Worm (Caenorhabditis elegans) whole organism, mixed stage, embryonic: ENCODE measurements around the gene srh-167.
A peak's percentile ranks its signal among the peaks of the same experiment; 100 is the strongest.

Experiments used
- M03D4.4 ChIP-seq: sonication (generic microtip); optimal IDR thresholded peaks from 2 replicates; lab custom pipeline; 2017; ENCODE audit warnings: mild to moderate bottlenecking, missing genetic modification characterization, missing compliant biosample characterization
- bed-3 ChIP-seq: fragments of 200-800 bp; sonication (Bioruptor generic); optimal IDR thresholded peaks from 3 replicates; lab custom pipeline; 2018; ENCODE audit warnings: mild to moderate bottlenecking, missing genetic modification characterization, moderate library complexity, missing compliant biosample characterization
- blmp-1 ChIP-seq: fragments of 150-350 bp; optimal IDR thresholded peaks from 2 replicates; lab custom pipeline; 2014; ENCODE audit warnings: missing biosample characterization, missing genetic modification characterization
- ceh-39 ChIP-seq: fragments of 150-350 bp; optimal IDR thresholded peaks from 2 replicates; lab custom pipeline; 2014; ENCODE audit warnings: missing biosample characterization, missing genetic modification characterization
- ceh-43 ChIP-seq: fragments of 200-800 bp; sonication (Bioruptor generic); optimal IDR thresholded peaks from 2 replicates; lab custom pipeline; 2018; ENCODE audit warnings: mild to moderate bottlenecking, missing genetic modification characterization, moderate library complexity, missing compliant biosample characterization
- ceh-83 ChIP-seq: fragments of 200-800 bp; sonication (Bioruptor generic); optimal IDR thresholded peaks from 2 replicates; lab custom pipeline; 2018; ENCODE audit warnings: mild to moderate bottlenecking, missing genetic modification characterization, missing compliant biosample characterization
- ces-1 ChIP-seq: fragments of 150-350 bp; optimal IDR thresholded peaks from 2 replicates; lab custom pipeline; 2014; ENCODE audit warnings: missing biosample characterization, missing genetic modification reagents, missing genetic modification characterization
- cnd-1 ChIP-seq: fragments of 200-800 bp; sonication (Bioruptor generic); optimal IDR thresholded peaks from 2 replicates; lab custom pipeline; 2018; ENCODE audit warnings: mild to moderate bottlenecking, missing genetic modification characterization, missing compliant biosample characterization
- elt-1 ChIP-seq: sonication (generic microtip); optimal IDR thresholded peaks from 2 replicates; lab custom pipeline; 2017; ENCODE audit warnings: missing genetic modification characterization, mild to moderate bottlenecking, missing compliant biosample characterization, antibody characterized with exemption, moderate library complexity, borderline replicate concordance; ENCODE audit not compliant: insufficient read depth
- elt-3 ChIP-seq: fragments of 150-350 bp; optimal IDR thresholded peaks from 2 replicates; lab custom pipeline; 2014; ENCODE audit warnings: missing biosample characterization, missing genetic modification characterization
- ham-2 ChIP-seq: fragments of 200-800 bp; sonication (Bioruptor generic); optimal IDR thresholded peaks from 2 replicates; lab custom pipeline; 2018; ENCODE audit warnings: mild to moderate bottlenecking, missing genetic modification characterization, missing compliant biosample characterization
- hlh-1 ChIP-seq: fragments of 150-350 bp; optimal IDR thresholded peaks from 2 replicates; lab custom pipeline; 2014; ENCODE audit warnings: missing biosample characterization, missing genetic modification reagents, missing genetic modification characterization
- lin-32 ChIP-seq: fragments of 200-800 bp; sonication (Bioruptor generic); optimal IDR thresholded peaks from 2 replicates; lab custom pipeline; 2018; ENCODE audit warnings: mild to moderate bottlenecking, missing genetic modification characterization, missing compliant biosample characterization
- lsy-2 ChIP-seq: fragments of 150-350 bp; optimal IDR thresholded peaks from 2 replicates; lab custom pipeline; 2014; ENCODE audit warnings: missing biosample characterization, missing genetic modification characterization
- mab-5 ChIP-seq: fragments of 150-350 bp; optimal IDR thresholded peaks from 2 replicates; lab custom pipeline; 2014; ENCODE audit warnings: missing biosample characterization, missing genetic modification characterization
- mep-1 ChIP-seq: fragments of 150-350 bp; optimal IDR thresholded peaks from 2 replicates; lab custom pipeline; 2017; ENCODE audit warnings: missing biosample characterization, missing genetic modification reagents, missing genetic modification characterization, inconsistent platforms
- mls-2 ChIP-seq: sonication (generic microtip); optimal IDR thresholded peaks from 2 replicates; lab custom pipeline; 2016; ENCODE audit warnings: mild to moderate bottlenecking, missing genetic modification characterization, moderate library complexity, missing compliant biosample characterization
- nhr-12 ChIP-seq: fragments of 150-350 bp; optimal IDR thresholded peaks from 2 replicates; lab custom pipeline; 2014; ENCODE audit warnings: missing biosample characterization, missing genetic modification characterization
- nhr-237 ChIP-seq: fragments of 150-350 bp; optimal IDR thresholded peaks from 2 replicates; lab custom pipeline; 2014; ENCODE audit warnings: missing biosample characterization, missing genetic modification characterization
- nhr-28 ChIP-seq: fragments of 150-350 bp; optimal IDR thresholded peaks from 2 replicates; lab custom pipeline; 2014; ENCODE audit warnings: missing biosample characterization, missing genetic modification characterization
- nhr-76 ChIP-seq: sonication (generic microtip); optimal IDR thresholded peaks from 2 replicates; lab custom pipeline; 2017; ENCODE audit warnings: missing biosample characterization, missing genetic modification characterization
- pha-4 ChIP-seq: fragments of 150-350 bp; optimal IDR thresholded peaks from 2 replicates; lab custom pipeline; 2018; ENCODE audit warnings: missing biosample characterization, missing genetic modification reagents, missing genetic modification characterization
- sem-2 ChIP-seq: fragments of 200-800 bp; sonication (Bioruptor generic); optimal IDR thresholded peaks from 2 replicates; lab custom pipeline; 2018; ENCODE audit warnings: mild to moderate bottlenecking, missing genetic modification characterization, missing compliant biosample characterization
- tbx-8 ChIP-seq: fragments of 200-800 bp; sonication (Bioruptor generic); optimal IDR thresholded peaks from 2 replicates; lab custom pipeline; 2018; ENCODE audit warnings: mild to moderate bottlenecking, missing genetic modification characterization, moderate library complexity, missing compliant biosample characterization
- unc-120 ChIP-seq: sonication (generic microtip); optimal IDR thresholded peaks from 2 replicates; lab custom pipeline; 2017; ENCODE audit warnings: missing genetic modification characterization, missing compliant biosample characterization; ENCODE audit not compliant: poor library complexity, severe bottlenecking
- unc-62 ChIP-seq: fragments of 150-350 bp; optimal IDR thresholded peaks from 2 replicates; lab custom pipeline; 2014; ENCODE audit warnings: missing biosample characterization, missing genetic modification reagents, missing genetic modification characterization
- zip-8 ChIP-seq: fragments of 150-350 bp; optimal IDR thresholded peaks from 2 replicates; lab custom pipeline; 2014; ENCODE audit warnings: missing biosample characterization, missing genetic modification characterization
- ztf-11 ChIP-seq: fragments of 150-350 bp; optimal IDR thresholded peaks from 2 replicates; lab custom pipeline; 2014; ENCODE audit warnings: missing biosample characterization, missing genetic modification characterization

srh-167 gene

DNA sequence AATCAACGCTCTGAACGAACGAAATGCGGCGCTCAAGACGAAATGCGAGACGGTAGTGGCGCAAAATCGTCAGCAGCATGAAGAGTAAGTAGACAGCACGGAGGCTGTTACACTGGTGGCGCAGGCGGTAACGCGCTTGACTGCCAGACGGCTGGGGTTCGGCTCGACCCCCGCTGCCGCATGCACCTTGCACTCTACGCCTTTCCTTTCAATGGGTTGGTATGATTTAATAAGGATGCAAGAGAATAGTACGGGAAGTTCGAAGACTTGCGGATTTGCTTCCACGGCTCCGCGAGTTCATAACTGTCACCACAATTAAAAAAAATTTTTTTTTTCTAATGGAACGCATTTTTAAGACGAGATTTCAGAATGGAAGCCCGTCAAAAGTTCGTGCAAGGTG is 36.5 kb downstream of the srh-167 start (continued):
- TF ChIP-seq nhr-12 (tag; lab: Kevin White, UChicago) (no peak), zip-8 (tag; lab: Kevin White, UChicago) (no peak), mep-1 (no peak), ces-1 (GFP tag; lab: Kevin White, UChicago) (no peak), ceh-43 (GFP tag; lab: Kevin White, UChicago) (peak; percentile 57), nhr-237 (tag; lab: Kevin White, UChicago) (no peak), pha-4 (tag; lab: Kevin White, UChicago) (peak; percentile 48)

DNA sequence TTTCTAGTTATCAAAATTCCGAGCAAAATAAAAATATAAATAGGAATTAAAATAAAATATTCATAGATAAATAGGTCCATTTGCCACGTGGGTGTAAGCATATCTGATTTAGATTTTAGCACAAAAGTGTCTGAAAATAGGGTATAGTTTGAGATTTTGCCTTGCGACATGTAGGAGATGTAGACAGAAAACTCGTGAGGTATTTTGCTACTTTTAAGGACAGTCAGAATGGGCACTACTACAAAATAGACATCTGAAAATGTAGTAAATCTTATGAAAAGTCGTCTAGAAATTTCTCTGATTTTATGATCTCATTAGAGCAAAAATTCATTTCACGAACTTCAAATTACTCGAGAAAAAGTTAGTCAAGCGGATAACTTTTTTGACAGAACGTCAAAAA is 41.2 kb downstream of the srh-167 start, which contains the start of gene srv-34:
Gene srv-34 (minus strand): TSS at position 101 of the 400 bp plus-strand sequence.
- TF ChIP-seq ces-1 (GFP tag; lab: Kevin White, UChicago) (no peak), ceh-39 (tag; lab: Kevin White, UChicago) (no peak), nhr-12 (tag; lab: Kevin White, UChicago) (no peak), tbx-8 (GFP tag; lab: Kevin White, UChicago) (no peak), ceh-43 (GFP tag; lab: Kevin White, UChicago) (no peak), pha-4 (tag; lab: Kevin White, UChicago) (no peak), mep-1 (no peak), unc-120 (no peak), mab-5 (tag; lab: Kevin White, UChicago) (no peak), cnd-1 (tag; lab: Kevin White, UChicago) (no peak), elt-1 (no peak), elt-3 (tag; lab: Kevin White, UChicago) (no peak), lsy-2 (tag; lab: Kevin White, UChicago) (no peak), nhr-28 (tag; lab: Kevin White, UChicago) (no peak), mls-2 (tag; lab: Kevin White, UChicago) (no peak), ham-2 (GFP tag; lab: Kevin White, UChicago) (no peak), ztf-11 (tag; lab: Kevin White, UChicago) (no peak)

DNA sequence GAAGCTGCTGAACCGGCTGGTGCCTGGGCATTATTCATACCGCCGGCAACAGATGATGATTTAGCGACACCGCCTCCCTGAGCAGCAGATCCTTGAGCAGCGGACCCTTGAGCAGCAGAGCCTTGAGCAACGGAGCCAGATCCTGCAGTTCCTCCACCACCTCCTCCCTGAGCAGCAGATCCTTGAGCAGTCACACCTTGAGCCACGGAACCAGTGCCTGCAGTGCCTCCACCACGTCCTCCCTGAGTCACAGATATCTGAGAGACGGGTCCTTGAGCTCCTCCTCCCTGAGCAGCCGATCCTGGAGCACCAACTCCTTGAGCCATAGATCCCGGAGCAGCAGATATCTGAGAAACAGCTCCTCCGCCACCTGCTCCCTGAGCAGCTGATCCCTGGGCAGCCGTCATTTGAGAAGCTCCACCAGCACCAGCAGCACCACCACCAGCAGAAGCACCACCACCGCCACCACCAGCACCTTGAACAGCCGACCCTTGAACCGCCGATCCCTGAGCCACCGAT is 43.0 kb downstream of the srh-167 start:
- TF ChIP-seq unc-62 (GFP tag; lab: Kevin White, UChicago) (no peak), ces-1 (GFP tag; lab: Kevin White, UChicago) (no peak), sem-2 (GFP tag; lab: Kevin White, UChicago) (no peak), ceh-83 (GFP tag; lab: Kevin White, UChicago) (no peak), elt-3 (tag; lab: Kevin White, UChicago) (no peak), lin-32 (GFP tag; lab: Kevin White, UChicago) (no peak), M03D4.4 (tag; lab: Kevin White, UChicago) (no peak)

DNA sequence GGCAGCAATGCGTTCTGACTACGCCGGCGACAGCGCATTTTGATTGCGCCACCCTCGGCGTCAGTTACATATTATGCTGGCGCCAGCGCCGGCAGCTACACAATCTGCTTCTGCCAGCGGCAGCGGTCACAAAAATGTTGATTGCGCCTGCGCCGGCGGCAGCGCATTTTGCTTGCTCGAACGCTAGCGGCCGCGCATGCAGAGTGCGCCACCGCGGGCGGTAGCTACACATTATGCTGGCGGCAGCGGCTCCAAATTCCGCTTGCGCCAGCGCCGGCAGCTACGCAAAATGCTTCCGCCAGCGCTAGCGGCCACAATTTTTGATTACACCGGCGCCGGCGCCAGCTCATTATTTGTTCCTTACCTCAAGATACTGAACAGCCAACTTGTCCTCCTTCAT is 43.7 kb downstream of the srh-167 start:
- TF ChIP-seq unc-62 (GFP tag; lab: Kevin White, UChicago) (no peak), nhr-76 (tag; lab: Kevin White, UChicago) (no peak), hlh-1 (no peak), zip-8 (tag; lab: Kevin White, UChicago) (no peak), M03D4.4 (tag; lab: Kevin White, UChicago) (no peak), nhr-28 (tag; lab: Kevin White, UChicago) (no peak), tbx-8 (GFP tag; lab: Kevin White, UChicago) (no peak), pha-4 (tag; lab: Kevin White, UChicago) (no peak), ceh-83 (GFP tag; lab: Kevin White, UChicago) (no peak), ham-2 (GFP tag; lab: Kevin White, UChicago) (no peak), bed-3 (no peak), lsy-2 (tag; lab: Kevin White, UChicago) (no peak), mab-5 (tag; lab: Kevin White, UChicago) (no peak), blmp-1 (tag; lab: Kevin White, UChicago) (no peak), cnd-1 (tag; lab: Kevin White, UChicago) (no peak)

DNA sequence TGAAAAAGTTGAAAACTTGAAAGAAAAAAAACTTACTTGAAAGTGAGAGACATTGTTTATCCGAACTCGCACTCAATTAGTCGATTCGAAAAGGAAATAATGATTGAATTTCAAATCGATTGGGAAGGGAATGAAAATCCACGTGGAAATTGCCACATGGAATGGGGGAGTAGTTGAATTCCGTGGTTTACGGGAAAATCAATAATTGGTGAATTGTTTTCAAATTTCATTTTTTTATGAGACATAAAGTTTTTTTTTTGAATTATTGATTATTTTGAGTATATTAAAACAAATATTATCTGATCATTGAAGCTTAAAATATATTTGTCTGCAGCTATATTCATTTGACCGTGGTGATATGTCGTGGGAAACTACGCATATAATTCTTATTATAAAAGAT is 44.3 kb downstream of the srh-167 start, which contains the start of gene F13A7.1:
Gene F13A7.1 (minus strand): TSS at position 101 of the 400 bp plus-strand sequence.
- TF ChIP-seq ceh-83 (GFP tag; lab: Kevin White, UChicago) (no peak), cnd-1 (tag; lab: Kevin White, UChicago) (no peak), mls-2 (tag; lab: Kevin White, UChicago) (no peak), unc-62 (GFP tag; lab: Kevin White, UChicago) (no peak), nhr-76 (tag; lab: Kevin White, UChicago) (no peak)
